Fruit fly (Drosophila melanogaster) whole organism, adult: ENCODE data around the gene CG14431.

ENCODE experiments used
- CG11617 ChIP-seq: fragments of 200-800 bp; sonication (Bioruptor generic); optimal IDR thresholded peaks from 2 replicates; lab custom pipeline; 2017; ENCODE audit warnings: mild to moderate bottlenecking, missing biosample characterization, missing genetic modification reagents, missing genetic modification characterization
- CG1620 ChIP-seq: fragments of 200-800 bp; sonication (Bioruptor generic); optimal IDR thresholded peaks from 2 replicates; lab custom pipeline; 2016; ENCODE audit warnings: missing biosample characterization, missing genetic modification characterization
- CG5204 ChIP-seq: fragments of 200-800 bp; sonication (Bioruptor generic); optimal IDR thresholded peaks from 2 replicates; lab custom pipeline; 2016; ENCODE audit warnings: missing biosample characterization, missing genetic modification characterization
- CG7045 ChIP-seq: fragments of 200-800 bp; sonication (Bioruptor generic); optimal IDR thresholded peaks from 2 replicates; lab custom pipeline; 2017; ENCODE audit warnings: missing biosample characterization, mild to moderate bottlenecking, missing genetic modification characterization
- Clk ChIP-seq: fragments of 200-800 bp; sonication (Bioruptor generic); optimal IDR thresholded peaks from 2 replicates; lab custom pipeline; 2017; ENCODE audit warnings: missing biosample characterization, missing genetic modification characterization
- bab1 ChIP-seq: fragments of 200-800 bp; sonication (Bioruptor generic); optimal IDR thresholded peaks from 3 replicates; lab custom pipeline; 2019; ENCODE audit warnings: missing biosample characterization, mild to moderate bottlenecking, missing genetic modification characterization, moderate library complexity
- cnc ChIP-seq, 2 experiments: fragments of >200 bp; optimal IDR thresholded peaks; 2 replicates each; lab custom pipeline; 2017
- kay ChIP-seq: fragments of 200-800 bp; sonication (Bioruptor generic); peaks from one replicate; lab custom pipeline; 2016; ENCODE audit warnings: missing biosample characterization, missing genetic modification characterization, borderline replicate concordance
- ovo ChIP-seq: fragments of 200-800 bp; sonication (Bioruptor generic); optimal IDR thresholded peaks from 2 replicates; lab custom pipeline; 2016; ENCODE audit warnings: missing biosample characterization, missing genetic modification characterization
- tj ChIP-seq: fragments of 200-800 bp; sonication (Bioruptor generic); optimal IDR thresholded peaks from 3 replicates; lab custom pipeline; 2017; ENCODE audit warnings: missing biosample characterization, mild to moderate bottlenecking, missing genetic modification characterization, moderate library complexity
- toe ChIP-seq: fragments of 200-800 bp; sonication (Bioruptor generic); optimal IDR thresholded peaks from 2 replicates; lab custom pipeline; 2016; ENCODE audit warnings: missing biosample characterization, missing genetic modification characterization

dm6 chrX:6859245-6859644 lies 48.8 kb upstream of the CG14431 start:
- TF ChIP-seq CG7045 (GFP tag; lab: Kevin White, UChicago) (no peak), CG11617 (GFP tag; lab: Kevin White, UChicago) (no peak), Clk (no peak), kay (GFP tag; lab: Kevin White, UChicago) (no peak), ovo (GFP tag; lab: Kevin White, UChicago) (no peak), tj (GFP tag; lab: Kevin White, UChicago) (no peak), cnc (optimal IDR thresholded peaks at IDR 0.05; lab: Kevin White, UChicago) (no peak), CG1620 (GFP tag; lab: Kevin White, UChicago) (no peak), toe (GFP tag; lab: Kevin White, UChicago) (no peak), CG5204 (GFP tag; lab: Kevin White, UChicago) (no peak), bab1 (GFP tag; lab: Kevin White, UChicago) (no peak)
